Fruit fly (Drosophila melanogaster): ENCODE data around the gene emc.

Gene emc

DNA sequence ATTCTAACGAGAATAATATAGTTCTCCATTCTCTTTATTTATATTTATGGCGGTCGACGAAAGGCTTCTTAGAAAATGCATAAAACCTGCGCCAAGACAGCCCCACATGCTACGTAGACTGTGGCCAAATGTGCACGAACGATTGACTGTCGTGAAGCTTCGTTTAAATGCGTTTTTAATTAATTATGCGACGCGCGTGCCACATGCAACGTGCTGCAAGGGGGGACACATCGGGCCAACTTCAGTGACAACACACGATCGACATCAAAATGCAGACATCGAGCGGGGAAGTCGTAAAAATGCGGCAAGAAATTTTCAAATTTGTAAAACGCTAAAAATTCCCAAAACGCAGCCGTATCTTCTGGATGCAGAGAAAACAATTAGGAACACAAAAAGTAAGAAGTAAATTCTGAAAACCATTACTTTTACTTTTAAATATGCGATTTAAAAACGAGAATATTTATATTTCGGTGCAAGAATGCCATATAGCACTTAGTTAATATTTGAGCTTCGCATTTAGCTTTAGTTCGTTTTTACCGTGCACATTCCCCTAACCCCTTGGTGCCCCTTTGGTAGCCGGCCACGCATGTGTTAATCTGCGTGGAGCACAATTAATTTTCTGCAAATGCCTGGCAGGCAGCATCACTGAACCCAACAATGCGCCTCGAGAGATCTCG is 50.8 kb downstream of the emc start (continued):
- TF ChIP-seq CG32772 (GFP tag; IDR thresholded peaks at IDR 0.05) (peak; percentile 65), Dek (tag; optimal IDR thresholded peaks at IDR 0.05) (no peak), bigmax (GFP tag; optimal IDR thresholded peaks at IDR 0.05) (no peak), CG7556 (GFP tag; optimal IDR thresholded peaks at IDR 0.05) (peak; percentile 20), CG31441 (GFP tag; IDR thresholded peaks at IDR 0.05) (peak; percentile 56; the same call in 1 of the 2 replicates), E2f2 (GFP tag; IDR thresholded peaks at IDR 0.05) (peak; percentile 34; the same call in 1 of the 2 replicates), TFAM (GFP tag; optimal IDR thresholded peaks at IDR 0.05) (no peak), fd102C (GFP tag; optimal IDR thresholded peaks at IDR 0.05) (no peak), pan (optimal IDR thresholded peaks at IDR 0.05) (no peak), pan (GFP tag; optimal IDR thresholded peaks at IDR 0.05 in 1 of 2, IDR thresholded peaks at IDR 0.05 in 1 of 2) (peak in 1 of 2 experiments; percentile 41), danr (GFP tag; IDR thresholded peaks at IDR 0.05) (0 out of 2 replicates have a peak, but pooled peaks have one; percentile 29), CG4820 (GFP tag; optimal IDR thresholded peaks at IDR 0.05) (peak; percentile 32), Dp (GFP tag; optimal IDR thresholded peaks at IDR 0.05) (no peak), sob (GFP tag; IDR thresholded peaks at IDR 0.05) (peak; percentile 44; the same call in 1 of the 2 replicates), CG3726 (GFP tag; IDR thresholded peaks at IDR 0.05) (0 out of 3 replicates have a peak, but pooled peaks have one; percentile 44), dpn (GFP tag; optimal IDR thresholded peaks at IDR 0.05) (peak in 1 of 2 experiments; percentile 11), Hmx (GFP tag; optimal IDR thresholded peaks at IDR 0.05) (no peak), Dip2 (GFP tag; IDR thresholded peaks at IDR 0.05) (no peak), zfh2 (GFP tag; optimal IDR thresholded peaks at IDR 0.05) (no peak), fd96Cb (tag; optimal IDR thresholded peaks at IDR 0.05) (peak; percentile 45), lab (GFP tag; optimal IDR thresholded peaks at IDR 0.05) (no peak), D19A (tag; optimal IDR thresholded peaks at IDR 0.05) (peak; percentile 23), CG9437 (GFP tag; optimal IDR thresholded peaks at IDR 0.05) (no peak), CG3995 (GFP tag; optimal IDR thresholded peaks at IDR 0.05) (no peak), run (tag; optimal IDR thresholded peaks at IDR 0.05) (no peak), CG9727 (GFP tag; optimal IDR thresholded peaks at IDR 0.05) (peak; percentile 15), B-H2 (GFP tag; optimal IDR thresholded peaks at IDR 0.05) (no peak), D (optimal IDR thresholded peaks at IDR 0.05) (no peak), D (GFP tag; optimal IDR thresholded peaks at IDR 0.05) (peak; percentile 65), row (GFP tag; IDR thresholded peaks at IDR 0.05) (peak; percentile 55; the same call in 2 of the 3 replicates), CG1602 (GFP tag; optimal IDR thresholded peaks at IDR 0.05) (peak; percentile 8), CG13123 (GFP tag; optimal IDR thresholded peaks at IDR 0.05) (no peak), HLH3B (GFP tag; IDR thresholded peaks at IDR 0.05) (peak; percentile 65), CG12744 (GFP tag; optimal IDR thresholded peaks at IDR 0.05) (no peak), CG7372 (GFP tag; IDR thresholded peaks at IDR 0.05) (0 out of 2 replicates have a peak, but pooled peaks have one; percentile 15), nerfin-2 (GFP tag; IDR thresholded peaks at IDR 0.05; ENCODE audit: partially characterized antibody) (no peak), CG11504 (tag; optimal IDR thresholded peaks at IDR 0.05) (peak; percentile 49), CG1024 (GFP tag; IDR thresholded peaks at IDR 0.05) (peak; percentile 49; the same call in 1 of the 2 replicates), pita (GFP tag; optimal IDR thresholded peaks at IDR 0.05) (no peak), CG18476 (GFP tag; optimal IDR thresholded peaks at IDR 0.05) (no peak), Abd-B (GFP tag; optimal IDR thresholded peaks at IDR 0.05) (no peak), Bteb2 (GFP tag; optimal IDR thresholded peaks at IDR 0.05) (no peak), CG7963 (GFP tag; IDR thresholded peaks at IDR 0.05; ENCODE audit: partially characterized antibody) (no peak), Side (GFP tag; optimal IDR thresholded peaks at IDR 0.05) (no peak), Mrtf (GFP tag; IDR thresholded peaks at IDR 0.05) (0 out of 3 replicates have a peak, but pooled peaks have one; percentile 39), Antp (GFP tag; optimal IDR thresholded peaks at IDR 0.05) (peak; percentile 5), oc (tag; optimal IDR thresholded peaks at IDR 0.05) (peak; percentile 15), cad (GFP tag; optimal IDR thresholded peaks at IDR 0.05) (no peak), CG17829 (tag; optimal IDR thresholded peaks at IDR 0.05) (peak; percentile 23), Stat92E (GFP tag; optimal IDR thresholded peaks at IDR 0.05) (no peak)
